Worm (Caenorhabditis elegans) whole organism, L4 larva: Measurements from ENCODE around the gene E04D5.4.

ENCODE experiments used
- R02D3.7 ChIP-seq: fragments of 150-350 bp; sonication (generic microtip); optimal IDR thresholded peaks from 3 replicates; lab custom pipeline; 2014; ENCODE audit warnings: missing biosample characterization, missing genetic modification characterization
- aha-1 ChIP-seq: fragments of 150-350 bp; peaks from one replicate; lab custom pipeline; 2014; ENCODE audit warnings: missing biosample characterization, missing genetic modification characterization
- ama-1 ChIP-seq: fragments of 150-350 bp; optimal IDR thresholded peaks from 2 replicates; lab custom pipeline; 2014; ENCODE audit warnings: inconsistent platforms, mixed read lengths
- ceh-82 ChIP-seq: sonication (generic microtip); optimal IDR thresholded peaks from 2 replicates; lab custom pipeline; 2017; ENCODE audit warnings: missing biosample characterization, missing genetic modification characterization
- nhr-11 ChIP-seq: fragments of 150-350 bp; optimal IDR thresholded peaks from 2 replicates; lab custom pipeline; 2014; ENCODE audit warnings: missing biosample characterization, missing genetic modification characterization
- nhr-76 ChIP-seq: fragments of 150-350 bp; optimal IDR thresholded peaks from 2 replicates; lab custom pipeline; 2014; ENCODE audit warnings: missing biosample characterization, missing genetic modification characterization
- pha-4 ChIP-seq, 2 experiments: fragments of 150-350 bp in 1 of 2; fragments of 200-800 bp in 1 of 2; sonication (Bioruptor generic) in 1 of 2; IDR thresholded peaks in 1 of 2; optimal IDR thresholded peaks in 1 of 2; 2 replicates each; pipeline versions ENCODE4 v1.3.6 to Lab custom; 2014 to 2022; ENCODE audit warnings: missing genetic modification characterization in 2 of 2, missing genetic modification reagents in 2 of 2, missing biosample characterization in 1 of 2, missing compliant biosample characterization in 1 of 2
- skn-1 ChIP-seq: fragments of 150-350 bp; optimal IDR thresholded peaks from 2 replicates; lab custom pipeline; 2014; ENCODE audit warnings: missing biosample characterization, missing genetic modification characterization
- tag-97 ChIP-seq: fragments of 200-800 bp; sonication (Bioruptor generic); IDR thresholded peaks from 2 replicates; pipeline ENCODE4 v1.3.6; 2022; ENCODE audit warnings: missing genetic modification characterization, missing compliant biosample characterization
- tra-1 ChIP-seq: fragments of 200-800 bp; sonication (Bioruptor generic); IDR thresholded peaks from 2 replicates; pipeline ENCODE4 v1.3.6; 2022; ENCODE audit warnings: missing genetic modification reagents, missing genetic modification characterization, missing compliant biosample characterization
- unc-130 ChIP-seq: sonication (generic microtip); optimal IDR thresholded peaks from 2 replicates; lab custom pipeline; 2016; ENCODE audit warnings: missing genetic modification reagents, missing genetic modification characterization, missing compliant biosample characterization
- zag-1 ChIP-seq: fragments of 150-350 bp; optimal IDR thresholded peaks from 2 replicates; lab custom pipeline; 2014; ENCODE audit warnings: missing biosample characterization, missing genetic modification characterization
- zip-11 ChIP-seq: fragments of 200-800 bp; sonication (Bioruptor generic); IDR thresholded peaks from 2 replicates; pipeline ENCODE4 v1.3.6; 2022; ENCODE audit warnings: missing genetic modification characterization, missing compliant biosample characterization
- ztf-7 ChIP-seq: fragments of 150-350 bp; optimal IDR thresholded peaks from 2 replicates; lab custom pipeline; 2014; ENCODE audit warnings: missing biosample characterization, missing genetic modification characterization

ce11 chrII:10476039-10476438, 36.0 kb downstream of the E04D5.4 start, which contains the start of gene clec-58:
- TF ChIP-seq unc-130, result no peak
- TF ChIP-seq R02D3.7 (tag; lab: Kevin White, UChicago), result no peak
- TF ChIP-seq ztf-7 (tag; lab: Kevin White, UChicago), result no peak
- TF ChIP-seq nhr-76 (tag; lab: Kevin White, UChicago), result no peak
- no peak for TF ChIP-seq ama-1 (lab: Kevin White, UChicago)
- no peak for TF ChIP-seq nhr-11
- no peak for TF ChIP-seq pha-4 (GFP tag; IDR thresholded peaks at IDR 0.05; lab: Robert Waterston, UW)
- no peak for TF ChIP-seq pha-4 (tag; optimal IDR thresholded peaks at IDR 0.05; lab: Kevin White, UChicago)
- no peak for TF ChIP-seq zag-1 (tag; lab: Kevin White, UChicago)
- TF ChIP-seq zip-11, result no peak
- TF ChIP-seq tag-97 (GFP tag; lab: Robert Waterston, UW), result no peak
- no peak for TF ChIP-seq ceh-82 (tag; lab: Kevin White, UChicago)
- TF ChIP-seq tra-1 (GFP tag; lab: Robert Waterston, UW), result no peak
- TF ChIP-seq skn-1 (tag; lab: Kevin White, UChicago), result no peak
- no peak for TF ChIP-seq aha-1
